Worm (Caenorhabditis elegans) whole organism, dauer: ENCODE data around the gene C14E2.5.

Experiments used
- unc-62 ChIP-seq: sonication (generic microtip); optimal IDR thresholded peaks from 2 replicates; lab custom pipeline; 2017; ENCODE audit warnings: missing biosample characterization, missing genetic modification reagents, missing genetic modification characterization

Gene C14E2.5

ce11 chrX:1821235-1821634 is 3.9 kb downstream of the C14E2.5 start, which contains the start of gene C14E2.4:
C14E2.4 (minus strand) TSS chrX:1821335.
- TF ChIP-seq unc-62 (GFP tag; lab: Kevin White, UChicago), result no peak

ce11 chrX:1816106-1816505 is 9.0 kb downstream of the C14E2.5 start, which contains the start of gene C14E2.7:
C14E2.7 (plus strand) TSS chrX:1816406.
- no peak for TF ChIP-seq unc-62 (GFP tag; lab: Kevin White, UChicago)

ce11 chrX:1811436-1811835 is 13.7 kb downstream of the C14E2.5 start, which contains the start of gene C14E2.3:
C14E2.3 (minus strand) TSS chrX:1811536.
- TF ChIP-seq unc-62 (GFP tag; lab: Kevin White, UChicago), result no peak

- no peak for TF ChIP-seq unc-62 (GFP tag; lab: Kevin White, UChicago)
Measured at ce11 chrX:1800980-1801506, 24.1 kb downstream of the C14E2.5 start, which contains the start of gene C14E2.11. C14E2.11 (plus strand) TSS chrX:1801456.

ce11 chrX:1798543-1798942 is 26.6 kb downstream of the C14E2.5 start:
- no peak for TF ChIP-seq unc-62 (GFP tag; lab: Kevin White, UChicago)

ce11 chrX:1796067-1796466 is 29.1 kb downstream of the C14E2.5 start:
- no peak for TF ChIP-seq unc-62 (GFP tag; lab: Kevin White, UChicago)

- TF ChIP-seq unc-62 (GFP tag; lab: Kevin White, UChicago), result no peak
Measured at ce11 chrX:1791095-1791494, 34.0 kb downstream of the C14E2.5 start.

- TF ChIP-seq unc-62 (GFP tag; lab: Kevin White, UChicago), result no peak
Measured at ce11 chrX:1786607-1787006, 38.5 kb downstream of the C14E2.5 start, which contains the start of gene arg-1. arg-1 (plus strand) TSS chrX:1786907.

- TF ChIP-seq unc-62 (GFP tag; lab: Kevin White, UChicago), result no peak
Measured at ce11 chrX:1785692-1786091, 39.4 kb downstream of the C14E2.5 start.

ce11 chrX:1777988-1778387 is 47.2 kb downstream of the C14E2.5 start, which contains the start of gene elc-2:
elc-2 (minus strand) TSS chrX:1778088.
- no peak for TF ChIP-seq unc-62 (GFP tag; lab: Kevin White, UChicago)
